Worm (Caenorhabditis elegans): ENCODE results near the gene ubl-1.
A peak's percentile ranks its signal among the peaks of the same experiment; 100 is the strongest.

The ubl-1 gene

DNA sequence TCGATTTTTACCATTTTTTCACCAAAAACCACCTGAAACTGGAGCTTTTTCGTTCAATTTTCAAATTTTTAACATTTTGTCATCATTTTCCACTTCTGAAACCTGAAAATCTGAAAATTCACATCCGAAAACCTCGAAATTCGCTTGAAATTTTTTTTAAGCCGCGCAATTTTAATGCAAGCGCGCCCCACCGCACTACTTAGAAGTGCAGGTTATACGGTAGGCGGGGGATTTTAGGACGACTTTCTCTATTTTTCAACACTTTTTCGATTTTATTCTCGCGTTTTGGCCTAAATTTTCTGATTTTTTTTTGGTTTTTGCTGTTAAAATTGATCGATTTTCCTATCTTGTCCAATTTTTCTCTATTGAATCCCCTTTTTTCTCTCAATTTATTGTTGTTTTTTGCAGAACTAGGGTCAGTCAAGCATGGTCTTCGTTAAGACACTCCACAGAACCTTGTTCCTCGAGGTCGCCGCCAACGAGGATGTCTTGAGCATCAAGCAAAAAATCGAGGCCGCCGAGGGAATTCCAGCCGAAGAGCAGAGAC is at the start of gene ubl-1 (continued):
- no peak for TF ChIP-seq ceh-20 (GFP tag; IDR thresholded peaks at IDR 0.05)
- no peak for TF ChIP-seq jun-1 (tag; optimal IDR thresholded peaks at IDR 0.05)
- peak in 1 of 2 experiments; percentile 70 for TF ChIP-seq hif-1 (tag; optimal IDR thresholded peaks at IDR 0.05)
- TF ChIP-seq nhr-25 (tag; optimal IDR thresholded peaks at IDR 0.05; ENCODE audit: borderline replicate concordance, insufficient read depth), result peak; percentile 57
- TF ChIP-seq zfp-2 (tag; optimal IDR thresholded peaks at IDR 0.05), result peak; percentile 80
- TF ChIP-seq R02D3.7 (tag; optimal IDR thresholded peaks at IDR 0.05), result no peak
- no peak for TF ChIP-seq aly-2 (tag; optimal IDR thresholded peaks at IDR 0.05)
- no peak for TF ChIP-seq F26F4.8 (GFP tag; conservative IDR thresholded peaks at IDR 0.05)
- TF ChIP-seq nhr-77 (tag; optimal IDR thresholded peaks at IDR 0.05), result peak; percentile 88
- TF ChIP-seq Y5F2A.4 (GFP tag; optimal IDR thresholded peaks at IDR 0.05), result no peak
- TF ChIP-seq nhr-42 (GFP tag; IDR thresholded peaks at IDR 0.05), result no peak
- TF ChIP-seq lin-29 (GFP tag; IDR thresholded peaks at IDR 0.05), result no peak
- no peak for TF ChIP-seq nhr-76 (tag; optimal IDR thresholded peaks at IDR 0.05)
- TF ChIP-seq aha-1 (tag), result peak; percentile 85
- peak; percentile 89 for TF ChIP-seq T20F7.1 (GFP tag; optimal IDR thresholded peaks at IDR 0.05)
- TF ChIP-seq ces-1 (GFP tag; optimal IDR thresholded peaks at IDR 0.05), result no peak
- TF ChIP-seq lsy-2 (tag; optimal IDR thresholded peaks at IDR 0.05), result peak; percentile 94 to 99
- TF ChIP-seq arid-1 (GFP tag; conservative IDR thresholded peaks at IDR 0.05), result peak; percentile 34; the same call in 1 of the 2 replicates
- TF ChIP-seq nhr-102 (tag; optimal IDR thresholded peaks at IDR 0.05), result no peak
- TF ChIP-seq tag-97 (GFP tag; IDR thresholded peaks at IDR 0.05), result no peak
- TF ChIP-seq nhr-6 (tag; optimal IDR thresholded peaks at IDR 0.05), result peak; percentile 94
- peak; percentile 66 for TF ChIP-seq hlh-30 (tag; optimal IDR thresholded peaks at IDR 0.05; ENCODE audit: insufficient read depth)
- TF ChIP-seq daf-16 (GFP tag; optimal IDR thresholded peaks at IDR 0.05), result no peak
- TF ChIP-seq daf-16 (tag; optimal IDR thresholded peaks at IDR 0.05), result peak; percentile 61
- peak; percentile 75 for TF ChIP-seq hmg-1.1 (GFP tag; IDR thresholded peaks at IDR 0.05)
- peak; percentile 70 for TF ChIP-seq T26A8.4 (GFP tag; IDR thresholded peaks at IDR 0.05)
- peak in 1 of 2 experiments; percentile 95 for TF ChIP-seq unc-62 (GFP tag; optimal IDR thresholded peaks at IDR 0.05 in 1 of 2)
- no peak for TF ChIP-seq unc-62 (tag; optimal IDR thresholded peaks at IDR 0.05)
- TF ChIP-seq cey-2 (tag; optimal IDR thresholded peaks at IDR 0.05; ENCODE audit: borderline replicate concordance, insufficient read depth), result no peak
- TF ChIP-seq snpc-4 (tag; optimal IDR thresholded peaks at IDR 0.05), result no peak
- no peak for TF ChIP-seq mdl-1 (tag; optimal IDR thresholded peaks at IDR 0.05)
- no peak for TF ChIP-seq skn-1 (tag; optimal IDR thresholded peaks at IDR 0.05)
- TF ChIP-seq madf-5 (GFP tag; IDR thresholded peaks at IDR 0.05), result no peak
- peak; percentile 40 for TF ChIP-seq unc-130 (GFP tag; optimal IDR thresholded peaks at IDR 0.05)
- no peak for TF ChIP-seq nhr-41 (GFP tag; IDR thresholded peaks at IDR 0.05)
- TF ChIP-seq lin-15B (tag; optimal IDR thresholded peaks at IDR 0.05), result peak; percentile 70

DNA sequence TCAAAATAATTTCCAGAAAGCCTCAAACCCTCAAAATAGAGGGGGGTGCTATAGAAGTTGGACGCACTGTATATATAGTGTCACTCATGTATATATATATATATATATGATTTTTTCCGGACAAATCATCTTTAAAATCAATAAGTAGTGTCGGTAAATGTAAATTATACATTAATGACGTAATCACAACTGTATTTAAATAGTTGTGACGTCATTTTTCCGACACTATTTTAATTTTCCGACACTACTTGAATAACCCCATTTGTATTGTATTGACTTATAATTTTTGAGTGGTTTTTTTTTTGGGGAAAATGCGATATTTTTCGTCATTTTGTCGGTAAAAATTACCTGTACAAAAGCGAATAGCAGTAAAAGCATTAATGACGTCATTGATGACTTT is 49.3 kb upstream of the ubl-1 start:
- TF ChIP-seq nhr-6 (tag; optimal IDR thresholded peaks at IDR 0.05), result no peak
- TF ChIP-seq egl-43 (GFP tag; IDR thresholded peaks at IDR 0.05), result no peak

DNA sequence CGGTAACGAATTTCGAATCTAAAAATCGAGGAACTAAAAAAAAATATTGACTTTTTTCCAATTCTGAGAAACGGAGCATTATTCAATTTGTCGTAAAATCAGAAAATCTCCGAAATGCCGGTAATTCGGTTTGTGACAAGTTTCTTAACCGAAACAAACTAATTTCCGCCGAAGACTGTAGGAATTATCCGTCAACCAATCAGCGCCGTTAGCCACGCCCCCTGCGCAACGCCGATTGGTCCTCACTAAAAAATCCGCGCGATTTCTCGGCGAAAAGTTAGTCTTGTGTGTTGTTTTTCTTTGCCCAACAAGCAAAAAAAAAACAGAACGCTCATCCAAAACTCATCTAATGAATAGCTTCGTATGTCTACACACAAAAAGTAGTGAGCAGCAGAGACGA is 48.1 kb upstream of the ubl-1 start:
- TF ChIP-seq unc-62 (GFP tag; optimal IDR thresholded peaks at IDR 0.05 in 1 of 2) (peak in 1 of 2 experiments; percentile 0), unc-62 (tag; optimal IDR thresholded peaks at IDR 0.05) (no peak), zfp-3 (GFP tag; conservative IDR thresholded peaks at IDR 0.05) (no peak)

All from whole organism, L4 larva.